Worm (Caenorhabditis elegans): ENCODE measurements around the gene orc-1.

Gene orc-1

DNA sequence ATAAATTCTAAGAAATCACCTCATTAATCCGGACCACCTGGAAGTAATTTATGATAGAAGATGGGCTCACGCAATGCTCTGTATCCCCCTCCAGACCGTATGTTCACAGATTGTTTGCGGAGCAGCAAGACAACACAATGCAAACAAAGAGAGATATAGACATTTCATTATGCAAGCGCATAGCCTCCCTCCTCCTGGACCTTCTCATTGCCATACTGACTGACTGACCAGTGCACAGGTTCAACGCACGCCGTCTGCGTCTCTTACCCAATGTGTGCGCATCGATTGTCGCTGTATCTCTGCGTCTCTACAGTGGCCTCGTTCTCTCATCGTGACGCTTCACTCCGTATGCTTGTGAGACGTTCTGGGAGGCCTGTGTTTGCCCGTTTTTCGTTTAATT is 8.7 kb downstream of the orc-1 start (continued):
- TF ChIP-seq nhr-25 (tag; optimal IDR thresholded peaks at IDR 0.05) (peak; percentile 6), mdl-1 (tag; optimal IDR thresholded peaks at IDR 0.05) (peak in 1 of 2 experiments; percentile 24)

DNA sequence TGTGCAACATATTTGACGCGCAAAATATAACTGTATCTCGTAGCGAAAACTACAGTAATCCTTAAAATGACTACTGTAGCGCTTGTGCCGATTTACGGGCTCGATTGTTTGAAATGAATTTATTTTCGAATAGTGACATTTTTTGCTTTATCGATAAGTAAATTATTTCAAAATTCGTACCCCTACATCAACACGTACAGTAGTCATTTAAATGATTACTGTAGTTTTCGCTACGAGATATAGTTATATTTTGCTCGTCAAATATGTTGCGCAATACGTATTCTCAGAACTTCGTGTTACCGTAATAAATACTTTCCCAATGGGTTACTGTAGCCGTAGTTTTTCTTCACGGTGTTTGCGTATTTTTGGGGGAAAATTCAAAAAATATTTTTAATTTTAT is 9.9 kb downstream of the orc-1 start:
- no peak for TF ChIP-seq ztf-4 (tag; optimal IDR thresholded peaks at IDR 0.05)
- no peak for TF ChIP-seq nhr-11 (tag; optimal IDR thresholded peaks at IDR 0.05)
- no peak for TF ChIP-seq ceh-16 (tag; optimal IDR thresholded peaks at IDR 0.05)
- no peak for TF ChIP-seq ceh-82 (tag; optimal IDR thresholded peaks at IDR 0.05)
- no peak for TF ChIP-seq unc-55 (GFP tag; optimal IDR thresholded peaks at IDR 0.05)
- no peak for TF ChIP-seq ztf-11 (tag; optimal IDR thresholded peaks at IDR 0.05)
- no peak for TF ChIP-seq lin-39 (tag; optimal IDR thresholded peaks at IDR 0.05)
- TF ChIP-seq nhr-10 (tag; optimal IDR thresholded peaks at IDR 0.05): no peak

DNA sequence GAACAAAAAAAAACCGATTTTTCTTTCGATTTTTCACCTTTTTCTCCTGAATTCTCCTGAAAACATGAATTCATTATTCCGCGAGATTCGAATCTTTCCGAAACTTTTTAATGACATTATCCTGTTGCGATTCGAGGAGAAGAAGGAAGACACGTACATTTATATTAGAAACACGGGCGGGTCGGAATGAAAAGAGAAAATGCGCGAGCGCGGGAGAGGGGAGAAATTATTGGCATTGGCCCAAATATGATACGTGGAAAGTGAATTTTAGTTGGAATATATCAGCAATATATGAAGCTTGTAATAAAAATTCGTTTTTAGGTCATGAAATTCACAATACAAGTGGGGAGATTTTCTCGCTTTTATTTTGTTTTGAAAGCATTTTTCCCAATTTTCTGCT is 10.6 kb downstream of the orc-1 start:
- no peak for TF ChIP-seq F13H6.1 (tag; optimal IDR thresholded peaks at IDR 0.05)
- no peak for TF ChIP-seq lin-39 (tag; optimal IDR thresholded peaks at IDR 0.05)
- no peak for TF ChIP-seq nhr-12 (tag; optimal IDR thresholded peaks at IDR 0.05)
- TF ChIP-seq fos-1 (tag; optimal IDR thresholded peaks at IDR 0.05): no peak
- no peak for TF ChIP-seq peb-1 (tag; optimal IDR thresholded peaks at IDR 0.05)
- no peak for TF ChIP-seq crh-2 (tag; optimal IDR thresholded peaks at IDR 0.05)
- no peak for TF ChIP-seq egl-27 (tag; optimal IDR thresholded peaks at IDR 0.05)

DNA sequence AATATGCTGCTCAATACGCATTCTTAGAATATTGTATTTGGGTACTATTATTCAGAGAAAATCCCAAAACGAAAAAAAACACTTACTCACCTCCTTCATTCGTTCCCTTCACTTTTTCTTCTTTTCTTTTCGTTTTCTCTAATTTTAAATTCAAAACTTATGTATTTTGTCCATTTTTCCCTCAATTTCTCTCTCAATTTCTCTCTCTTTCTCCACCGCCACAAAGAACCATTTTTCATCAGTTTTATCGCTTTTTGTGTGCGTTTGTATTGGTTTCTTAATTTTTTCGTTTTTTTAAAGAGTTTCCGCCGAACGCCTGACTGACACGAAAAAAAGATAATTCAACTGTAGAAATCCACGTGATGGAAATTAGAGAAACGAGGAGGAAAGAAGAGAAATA is 11.8 kb downstream of the orc-1 start, which contains the start of gene cnt-2:
cnt-2 (plus strand) TSS at position 301 of the 400 bp plus-strand sequence.
- no peak for TF ChIP-seq mbf-1 (tag; optimal IDR thresholded peaks at IDR 0.05)
- TF ChIP-seq ztf-1 (GFP tag; conservative IDR thresholded peaks at IDR 0.05): no peak
- no peak for TF ChIP-seq sma-9 (GFP tag; optimal IDR thresholded peaks at IDR 0.05)
- no peak for TF ChIP-seq sma-9 (tag; optimal IDR thresholded peaks at IDR 0.05)
- TF ChIP-seq nhr-237 (tag; optimal IDR thresholded peaks at IDR 0.05): no peak
- TF ChIP-seq egl-27 (tag; optimal IDR thresholded peaks at IDR 0.05): no peak
- TF ChIP-seq zag-1 (tag; optimal IDR thresholded peaks at IDR 0.05): no peak
- no peak for TF ChIP-seq lin-39 (tag; optimal IDR thresholded peaks at IDR 0.05)

DNA sequence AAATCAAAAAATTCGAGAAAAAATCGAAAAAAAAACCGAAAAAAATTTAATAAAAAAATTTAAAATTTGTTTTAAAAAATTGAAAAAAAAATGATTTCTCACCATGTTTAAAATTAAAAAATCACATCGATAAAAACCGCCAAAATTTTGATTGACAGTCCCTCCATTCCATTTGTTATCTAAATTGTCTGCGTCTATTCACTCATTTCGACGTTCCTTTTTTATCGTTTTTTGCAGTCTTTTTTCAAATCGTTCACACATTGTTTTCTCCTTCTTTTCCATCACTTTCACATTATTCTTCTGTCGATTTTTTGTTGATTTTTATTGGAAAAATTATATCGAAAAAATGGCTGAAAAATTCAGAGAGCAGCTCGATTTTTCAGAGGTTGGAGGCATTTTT is 13.1 kb downstream of the orc-1 start:
- no peak for TF ChIP-seq crh-2 (tag; optimal IDR thresholded peaks at IDR 0.05)
- TF ChIP-seq fos-1 (tag; optimal IDR thresholded peaks at IDR 0.05): no peak
- TF ChIP-seq unc-39 (tag; optimal IDR thresholded peaks at IDR 0.05): no peak
- TF ChIP-seq elt-1 (tag; optimal IDR thresholded peaks at IDR 0.05): no peak
- no peak for TF ChIP-seq sma-3 (GFP tag; optimal IDR thresholded peaks at IDR 0.05)
- no peak for TF ChIP-seq nhr-11 (tag; optimal IDR thresholded peaks at IDR 0.05)
- TF ChIP-seq nhr-10 (tag; optimal IDR thresholded peaks at IDR 0.05): no peak
- no peak for TF ChIP-seq F13H6.1 (tag; optimal IDR thresholded peaks at IDR 0.05)
- no peak for TF ChIP-seq Y55F3AM.14 (GFP tag; optimal IDR thresholded peaks at IDR 0.05)
- TF ChIP-seq lin-11 (tag; optimal IDR thresholded peaks at IDR 0.05): no peak
- no peak for TF ChIP-seq R02D3.7 (tag; optimal IDR thresholded peaks at IDR 0.05)
- no peak for TF ChIP-seq ztf-1 (GFP tag; conservative IDR thresholded peaks at IDR 0.05)
- no peak for TF ChIP-seq nhr-129 (tag; optimal IDR thresholded peaks at IDR 0.05)
- TF ChIP-seq C34F6.9 (tag; optimal IDR thresholded peaks at IDR 0.05): no peak
- TF ChIP-seq zag-1 (tag; optimal IDR thresholded peaks at IDR 0.05): no peak
- no peak for TF ChIP-seq peb-1 (tag; optimal IDR thresholded peaks at IDR 0.05)
- no peak for TF ChIP-seq ceh-82 (tag; optimal IDR thresholded peaks at IDR 0.05)
- TF ChIP-seq sma-9 (GFP tag; optimal IDR thresholded peaks at IDR 0.05): no peak
- no peak for TF ChIP-seq sma-9 (tag; optimal IDR thresholded peaks at IDR 0.05)
- TF ChIP-seq mab-5 (tag; optimal IDR thresholded peaks at IDR 0.05): no peak

DNA sequence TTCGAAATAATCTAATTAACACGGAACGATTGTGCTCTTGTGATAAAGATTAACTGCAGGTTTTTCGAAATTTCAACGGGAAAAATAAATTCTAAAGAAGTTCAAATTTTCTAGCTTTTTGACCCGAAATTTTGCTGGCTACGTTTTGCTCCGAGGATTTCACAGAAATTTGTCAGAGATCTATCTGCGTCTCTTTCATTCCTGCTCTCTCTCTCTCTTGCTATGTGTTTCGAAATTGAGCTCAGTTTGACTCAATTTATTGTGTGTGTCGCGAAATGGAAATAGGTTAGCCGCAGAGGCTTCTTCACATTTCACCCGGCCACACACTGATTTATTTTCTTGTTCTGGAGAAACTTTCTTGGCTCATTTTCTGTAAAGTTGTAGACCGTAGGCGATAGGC is 14.7 kb downstream of the orc-1 start:
- TF ChIP-seq ztf-4 (tag; optimal IDR thresholded peaks at IDR 0.05): no peak
- TF ChIP-seq nhr-25 (tag; optimal IDR thresholded peaks at IDR 0.05): no peak
- TF ChIP-seq unc-62 (GFP tag; optimal IDR thresholded peaks at IDR 0.05): no peak
- no peak for TF ChIP-seq ceh-82 (tag; optimal IDR thresholded peaks at IDR 0.05)
- TF ChIP-seq ZK546.5 (tag; optimal IDR thresholded peaks at IDR 0.05): no peak
- TF ChIP-seq crh-2 (tag; optimal IDR thresholded peaks at IDR 0.05): no peak
- no peak for TF ChIP-seq elt-3 (tag; optimal IDR thresholded peaks at IDR 0.05)
- TF ChIP-seq nhr-77 (tag; optimal IDR thresholded peaks at IDR 0.05): no peak
- no peak for TF ChIP-seq elt-1 (tag; optimal IDR thresholded peaks at IDR 0.05)
- TF ChIP-seq nhr-12 (tag; optimal IDR thresholded peaks at IDR 0.05): no peak
- no peak for TF ChIP-seq unc-39 (tag; optimal IDR thresholded peaks at IDR 0.05)
- TF ChIP-seq sma-3 (GFP tag; optimal IDR thresholded peaks at IDR 0.05): no peak
